Fruit fly (Drosophila melanogaster) whole organism: ENCODE results near the gene Rcd4.

Experiments used
- CG8478 ChIP-seq: fragments of >200 bp; optimal IDR thresholded peaks from 2 replicates; lab custom pipeline; 2018; ENCODE audit warnings: inconsistent platforms
- Dll ChIP-seq: fragments of >200 bp; optimal IDR thresholded peaks from 2 replicates; lab custom pipeline; 2017
- EcR ChIP-seq, 2 experiments: fragments of >200 bp; optimal IDR thresholded peaks; 2 replicates each; lab custom pipeline; 2017; ENCODE audit warnings: missing biosample characterization in 2 of 2, missing genetic modification characterization in 2 of 2, missing genetic modification reagents in 2 of 2
- pan ChIP-seq: fragments of >200 bp; optimal IDR thresholded peaks from 2 replicates; lab custom pipeline; 2017
- psq ChIP-seq: fragments of >200 bp; optimal IDR thresholded peaks from 2 replicates; lab custom pipeline; 2017
- usp ChIP-seq: fragments of >200 bp; optimal IDR thresholded peaks from 2 replicates; lab custom pipeline; 2017; ENCODE audit warnings: missing biosample characterization, missing genetic modification characterization, mixed read lengths

dm6 chr2L:8364006-8364956 lies 18.4 kb upstream of the Rcd4 start, which contains the start of the genes RpS13 and CSN8:
- no peak for TF ChIP-seq Dll (lab: Kevin White, UChicago)
- TF ChIP-seq EcR (GFP tag; optimal IDR thresholded peaks at IDR 0.05; lab: Kevin White, UChicago) = no peak
- TF ChIP-seq CG8478 (lab: Kevin White, UChicago) = no peak
- no peak for TF ChIP-seq psq (lab: Kevin White, UChicago)
- TF ChIP-seq usp (GFP tag; lab: Kevin White, UChicago) = no peak
- TF ChIP-seq pan = no peak
